Fruit fly (Drosophila melanogaster) whole organism, embryonic: ENCODE results near the gene CG11267.

ENCODE experiments used
- Adf1 ChIP-seq: fragments of 200-800 bp; sonication (Bioruptor generic); IDR thresholded peaks from 2 replicates; pipeline ENCODE4 v1.3.6; 2022; ENCODE audit warnings: missing biosample characterization, missing genetic modification characterization
- Blimp-1 ChIP-seq: fragments of 200-800 bp; sonication (Bioruptor generic); optimal IDR thresholded peaks from 3 replicates; lab custom pipeline; 2018; ENCODE audit warnings: missing biosample characterization, missing genetic modification characterization, mild to moderate bottlenecking, moderate library complexity, missing genetic modification reagents
- CG11504 ChIP-seq: fragments of 200-800 bp; sonication (Bioruptor generic); optimal IDR thresholded peaks from 3 replicates; lab custom pipeline; 2019; ENCODE audit warnings: missing biosample characterization, mild to moderate bottlenecking, missing genetic modification characterization, moderate library complexity
- CG12769 ChIP-seq: fragments of 200-800 bp; sonication (Bioruptor generic); optimal IDR thresholded peaks from 2 replicates; lab custom pipeline; 2019; ENCODE audit warnings: missing biosample characterization, mild to moderate bottlenecking, missing genetic modification characterization, moderate library complexity
- CG14441 ChIP-seq: fragments of 200-800 bp; sonication (Bioruptor generic); IDR thresholded peaks from 2 replicates; pipeline ENCODE4 v1.3.6; 2022; ENCODE audit warnings: missing biosample characterization, missing genetic modification characterization
- CG17359 ChIP-seq: fragments of 200-800 bp; sonication (Bioruptor generic); optimal IDR thresholded peaks from 3 replicates; lab custom pipeline; 2018; ENCODE audit warnings: missing biosample characterization, mild to moderate bottlenecking, missing genetic modification characterization, moderate library complexity
- CG17361 ChIP-seq: fragments of 200-800 bp; sonication (Bioruptor generic); IDR thresholded peaks from 3 replicates; pipeline ENCODE4 v1.3.6; 2022; ENCODE audit warnings: missing biosample characterization, missing genetic modification characterization
- CG3281 ChIP-seq: fragments of 200-800 bp; sonication (Bioruptor generic); optimal IDR thresholded peaks from 3 replicates; lab custom pipeline; 2017; ENCODE audit warnings: missing biosample characterization, mild to moderate bottlenecking, missing genetic modification characterization
- CG34422 ChIP-seq: fragments of 200-800 bp; sonication (Bioruptor generic); IDR thresholded peaks from 3 replicates; pipeline ENCODE4 v1.3.6; 2022; ENCODE audit warnings: missing biosample characterization, missing genetic modification characterization
- CG3995 ChIP-seq: fragments of 200-800 bp; sonication (Bioruptor generic); optimal IDR thresholded peaks from 3 replicates; lab custom pipeline; 2016; ENCODE audit warnings: missing biosample characterization, missing genetic modification characterization
- CG4360 ChIP-seq: fragments of 200-800 bp; sonication (Bioruptor generic); IDR thresholded peaks from 2 replicates; pipeline ENCODE4 v1.3.6; 2022; ENCODE audit warnings: missing biosample characterization, missing genetic modification characterization
- CG4404 ChIP-seq: fragments of 200-800 bp; sonication (Bioruptor generic); IDR thresholded peaks from 2 replicates; pipeline ENCODE4 v1.3.6; 2022; ENCODE audit warnings: missing biosample characterization, missing genetic modification characterization
- CG4617 ChIP-seq: fragments of 200-800 bp; sonication (Bioruptor generic); optimal IDR thresholded peaks from 3 replicates; lab custom pipeline; 2016; ENCODE audit warnings: missing biosample characterization, missing genetic modification characterization, borderline replicate concordance
- CG5180 ChIP-seq: fragments of 200-800 bp; sonication (Bioruptor generic); optimal IDR thresholded peaks from 3 replicates; lab custom pipeline; 2017; ENCODE audit warnings: missing biosample characterization, missing genetic modification characterization, mild to moderate bottlenecking, moderate library complexity, missing genetic modification reagents
- CG6175 ChIP-seq: fragments of 200-800 bp; sonication (Bioruptor generic); IDR thresholded peaks from 3 replicates; pipeline ENCODE4 v1.3.6; 2022; ENCODE audit warnings: missing biosample characterization, missing genetic modification characterization
- CG6683 ChIP-seq: fragments of 200-800 bp; sonication (Bioruptor generic); optimal IDR thresholded peaks from 2 replicates; lab custom pipeline; 2017; ENCODE audit warnings: missing biosample characterization, mild to moderate bottlenecking, missing genetic modification characterization, missing genetic modification reagents
- CG7271 ChIP-seq: fragments of 200-800 bp; sonication (Bioruptor generic); optimal IDR thresholded peaks from 2 replicates; lab custom pipeline; 2018; ENCODE audit warnings: missing biosample characterization, mild to moderate bottlenecking, missing genetic modification characterization, moderate library complexity
- CG8478 ChIP-seq: fragments of >200 bp; optimal IDR thresholded peaks from 2 replicates; lab custom pipeline; 2018
- Deaf1 ChIP-seq: fragments of 200-800 bp; optimal IDR thresholded peaks from 3 replicates; lab custom pipeline; 2019; ENCODE audit warnings: missing biosample characterization, mild to moderate bottlenecking, missing genetic modification characterization, moderate library complexity
- Drgx ChIP-seq: fragments of 200-800 bp; sonication (Bioruptor generic); IDR thresholded peaks from 2 replicates; pipeline ENCODE4 v1.3.6; 2022; ENCODE audit warnings: missing biosample characterization, missing genetic modification characterization
- ERR ChIP-seq: fragments of 200-800 bp; sonication (Bioruptor generic); optimal IDR thresholded peaks from 2 replicates; lab custom pipeline; 2016; ENCODE audit warnings: missing biosample characterization, missing genetic modification characterization
- Jarid2 ChIP-seq: fragments of 200-800 bp; sonication (Bioruptor generic); optimal IDR thresholded peaks from 3 replicates; lab custom pipeline; 2017; ENCODE audit warnings: mild to moderate bottlenecking, missing biosample characterization, missing genetic modification reagents, missing genetic modification characterization
- Med ChIP-seq: fragments of 200-800 bp; sonication (Bioruptor generic); peaks from one replicate; lab custom pipeline; 2016; ENCODE audit warnings: missing biosample characterization, missing genetic modification characterization, mild to moderate bottlenecking, inconsistent platforms, moderate library complexity
- Nf-YB ChIP-seq: fragments of 200-800 bp; sonication (Bioruptor generic); optimal IDR thresholded peaks from 3 replicates; lab custom pipeline; 2019; ENCODE audit warnings: missing biosample characterization, mild to moderate bottlenecking, missing genetic modification characterization, moderate library complexity
- Nf-YC ChIP-seq: fragments of 200-800 bp; optimal IDR thresholded peaks from 3 replicates; lab custom pipeline; 2019; ENCODE audit warnings: missing biosample characterization, mild to moderate bottlenecking, missing genetic modification characterization, moderate library complexity
- NfI ChIP-seq: fragments of 200-800 bp; sonication (Bioruptor generic); optimal IDR thresholded peaks from 3 replicates; lab custom pipeline; 2018; ENCODE audit warnings: missing biosample characterization, mild to moderate bottlenecking, missing genetic modification characterization, moderate library complexity
- Sox102F ChIP-seq: fragments of 200-800 bp; sonication (Bioruptor generic); optimal IDR thresholded peaks from 2 replicates; lab custom pipeline; 2018; ENCODE audit warnings: missing biosample characterization, mild to moderate bottlenecking, missing genetic modification characterization, moderate library complexity
- Sry-β ChIP-seq: fragments of 200-800 bp; sonication (Bioruptor generic); optimal IDR thresholded peaks from 2 replicates; lab custom pipeline; 2018; ENCODE audit warnings: missing biosample characterization, mild to moderate bottlenecking, missing genetic modification characterization, moderate library complexity
- amos ChIP-seq: fragments of 200-800 bp; sonication (Bioruptor generic); IDR thresholded peaks from 2 replicates; pipeline ENCODE4 v1.3.6; 2022; ENCODE audit warnings: missing biosample characterization, missing genetic modification characterization; ENCODE audit not compliant: partially characterized antibody
- ap ChIP-seq: fragments of 200-800 bp; sonication (Bioruptor generic); IDR thresholded peaks from 2 replicates; pipeline ENCODE4 v1.3.6; 2022; ENCODE audit warnings: missing biosample characterization, missing genetic modification characterization
- ara ChIP-seq: fragments of 200-800 bp; sonication (Bioruptor generic); IDR thresholded peaks from 2 replicates; pipeline ENCODE4 v1.3.6; 2022; ENCODE audit warnings: missing biosample characterization, missing genetic modification characterization
- ash1 ChIP-seq: fragments of 200-800 bp; sonication (Bioruptor generic); optimal IDR thresholded peaks from 2 replicates; lab custom pipeline; 2018; ENCODE audit warnings: missing biosample characterization, mild to moderate bottlenecking, missing genetic modification characterization
- bbx ChIP-seq: fragments of 200-800 bp; sonication (Bioruptor generic); IDR thresholded peaks from 2 replicates; pipeline ENCODE4 v1.3.6; 2022; ENCODE audit warnings: missing biosample characterization, missing genetic modification characterization; ENCODE audit not compliant: partially characterized antibody
- bsh ChIP-seq, 2 experiments: fragments of 200-800 bp; sonication (Bioruptor generic); optimal IDR thresholded peaks; 2 replicates each; lab custom pipeline; 2017 to 2018; ENCODE audit warnings: mild to moderate bottlenecking in 2 of 2, missing biosample characterization in 2 of 2, missing genetic modification characterization in 2 of 2, moderate library complexity in 1 of 2
- chinmo ChIP-seq: fragments of 200-800 bp; sonication (Bioruptor generic); IDR thresholded peaks from 4 replicates; pipeline ENCODE4 v1.3.6; 2022; ENCODE audit warnings: missing biosample characterization, missing genetic modification characterization; ENCODE audit not compliant: partially characterized antibody
- chn ChIP-seq: fragments of 200-800 bp; sonication (Bioruptor generic); optimal IDR thresholded peaks from 2 replicates; lab custom pipeline; 2016; ENCODE audit warnings: missing biosample characterization, missing genetic modification characterization
- ci ChIP-seq: fragments of 200-800 bp; sonication (Bioruptor generic); IDR thresholded peaks from 3 replicates; pipeline ENCODE4 v1.3.6; 2022; ENCODE audit warnings: missing biosample characterization, missing genetic modification characterization
- da ChIP-seq: fragments of 200-800 bp; sonication (Bioruptor generic); optimal IDR thresholded peaks from 2 replicates; lab custom pipeline; 2016; ENCODE audit warnings: missing biosample characterization, missing genetic modification characterization
- inv ChIP-seq: fragments of 200-800 bp; sonication (Bioruptor generic); IDR thresholded peaks from 2 replicates; pipeline ENCODE4 v1.3.6; 2022; ENCODE audit warnings: missing biosample characterization, missing genetic modification characterization; ENCODE audit not compliant: partially characterized antibody
- ken ChIP-seq: fragments of 200-800 bp; sonication (Bioruptor generic); IDR thresholded peaks from 3 replicates; pipeline ENCODE4 v1.3.6; 2022; ENCODE audit warnings: missing biosample characterization, missing genetic modification characterization
- kni ChIP-seq: fragments of 200-800 bp; sonication (Bioruptor generic); optimal IDR thresholded peaks from 3 replicates; lab custom pipeline; 2017; ENCODE audit warnings: mild to moderate bottlenecking, missing biosample characterization, missing genetic modification reagents, missing genetic modification characterization
- knrl ChIP-seq: fragments of 200-800 bp; sonication (Bioruptor generic); IDR thresholded peaks from 3 replicates; pipeline ENCODE4 v1.3.6; 2022; ENCODE audit warnings: missing biosample characterization, missing genetic modification characterization; ENCODE audit not compliant: partially characterized antibody
- lov ChIP-seq, 2 experiments: fragments of 200-800 bp in 1 of 2; fragments of >200 bp in 1 of 2; sonication (Bioruptor generic) in 1 of 2; IDR thresholded peaks in 1 of 2; optimal IDR thresholded peaks in 1 of 2; 2 replicates in 1 of 2; 3 replicates in 1 of 2; pipeline versions ENCODE4 v1.3.6 to Lab custom; 2017 to 2022; ENCODE audit warnings: missing biosample characterization in 1 of 2, missing genetic modification characterization in 1 of 2
- nom ChIP-seq: fragments of 200-800 bp; sonication (Bioruptor generic); optimal IDR thresholded peaks from 2 replicates; lab custom pipeline; 2017; ENCODE audit warnings: missing biosample characterization, missing genetic modification characterization, mild to moderate bottlenecking, moderate library complexity, missing genetic modification reagents
- sens ChIP-seq: fragments of 200-800 bp; sonication (Bioruptor generic); peaks from one replicate; lab custom pipeline; 2016; ENCODE audit warnings: missing biosample characterization, missing genetic modification characterization
- vvl ChIP-seq: fragments of 200-800 bp; sonication (Bioruptor generic); IDR thresholded peaks from 2 replicates; pipeline ENCODE4 v1.3.6; 2022; ENCODE audit warnings: missing biosample characterization, missing genetic modification characterization
- zfh2 ChIP-seq: fragments of 200-800 bp; sonication (Bioruptor generic); optimal IDR thresholded peaks from 2 replicates; lab custom pipeline; 2016; ENCODE audit warnings: missing biosample characterization, missing genetic modification characterization

CG11267 gene

DNA sequence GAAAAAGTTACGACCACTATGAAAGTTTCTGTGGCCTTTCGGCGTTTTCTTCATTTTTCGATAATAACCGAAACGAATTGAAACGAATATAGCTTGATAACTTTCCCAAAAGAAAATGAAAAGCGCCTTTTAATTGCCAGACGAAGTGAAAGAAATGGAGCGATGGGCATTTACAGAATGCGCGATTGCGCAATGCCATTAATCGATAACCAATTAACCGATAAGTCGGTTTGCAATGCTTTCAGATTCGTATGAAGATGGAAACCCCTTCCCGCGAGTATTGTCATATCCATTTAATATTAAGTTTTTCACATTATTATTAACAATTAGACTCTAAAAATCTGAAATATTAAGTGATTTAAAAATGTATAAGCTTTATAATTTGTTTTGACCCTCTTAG lies 11.5 kb downstream of the CG11267 start (continued):
- no peak for TF ChIP-seq CG6683 (GFP tag; lab: Kevin White, UChicago)
- no peak for TF ChIP-seq CG14441 (GFP tag; lab: Robert Waterston, UW)

DNA sequence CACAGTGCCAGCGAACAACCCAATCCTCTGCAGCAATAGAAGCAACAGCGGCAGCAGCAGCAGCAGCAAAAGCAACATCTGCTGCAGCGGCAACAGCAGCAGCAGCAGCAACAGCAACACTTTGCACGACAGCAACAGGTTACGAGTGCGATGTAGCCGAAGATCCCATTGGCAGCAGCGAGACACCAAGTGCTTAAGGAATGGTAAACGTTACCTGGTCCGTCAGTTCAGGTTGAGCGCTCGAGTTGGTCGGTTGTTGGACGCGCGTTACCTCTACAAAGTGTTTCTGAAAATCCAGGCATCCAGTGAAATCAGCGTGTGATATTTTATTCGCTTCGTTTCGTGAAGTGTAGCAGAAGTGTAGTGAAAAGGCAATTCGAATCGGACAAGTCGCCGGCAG lies 12.9 kb downstream of the CG11267 start, which contains the start of gene CG17672:
TSS of gene CG17672 (plus strand) at position 223 of the 400 bp plus-strand sequence.
- no peak for TF ChIP-seq zfh2 (GFP tag; lab: Kevin White, UChicago)
- peak; percentile 93 for TF ChIP-seq Deaf1 (tag; lab: Kevin White, UChicago)
- TF ChIP-seq CG34422: 0 out of 3 replicates have a peak, but pooled peaks have one; percentile 27
- TF ChIP-seq CG6175 (GFP tag; lab: Robert Waterston, UW): peak; percentile 40; the same call in 1 of the 3 replicates
- peak; percentile 8 for TF ChIP-seq Nf-YB
- TF ChIP-seq CG4617 (GFP tag; lab: Kevin White, UChicago): no peak
- no peak for TF ChIP-seq CG4404
- 0 out of 2 replicates have a peak, but pooled peaks have one; percentile 41 for TF ChIP-seq ara (GFP tag; lab: Robert Waterston, UW)
- TF ChIP-seq lov (optimal IDR thresholded peaks at IDR 0.05; lab: Kevin White, UChicago): no peak
- 0 out of 3 replicates have a peak, but pooled peaks have one; percentile 40 for TF ChIP-seq lov (GFP tag; IDR thresholded peaks at IDR 0.05; lab: Robert Waterston, UW)
- TF ChIP-seq vvl (GFP tag; lab: Robert Waterston, UW): peak; percentile 45; the same call in 1 of the 2 replicates
- peak; percentile 32 for TF ChIP-seq CG3995 (GFP tag; lab: Kevin White, UChicago)
- no peak for TF ChIP-seq CG4360
- TF ChIP-seq bbx: peak; percentile 50
- TF ChIP-seq ash1 (GFP tag; lab: Kevin White, UChicago): no peak
- TF ChIP-seq CG17359 (tag; lab: Kevin White, UChicago): no peak
- peak; percentile 71 for TF ChIP-seq CG8478 (lab: Kevin White, UChicago)
- peak; percentile 69 for TF ChIP-seq CG11504
- TF ChIP-seq ci (GFP tag; lab: Robert Waterston, UW): peak; percentile 63; the same call in 1 of the 3 replicates
- TF ChIP-seq NfI (GFP tag; lab: Kevin White, UChicago): no peak
- TF ChIP-seq Sox102F (GFP tag; lab: Kevin White, UChicago): no peak
- no peak for TF ChIP-seq da
- TF ChIP-seq sens: peak; percentile 24
- 0 out of 2 replicates have a peak, but pooled peaks have one; percentile 15 for TF ChIP-seq Drgx (GFP tag; lab: Robert Waterston, UW)
- TF ChIP-seq Nf-YC (tag; lab: Kevin White, UChicago): peak; percentile 45
- TF ChIP-seq CG7271 (tag; lab: Kevin White, UChicago): no peak
- no peak for TF ChIP-seq CG17361 (GFP tag; lab: Robert Waterston, UW)
- TF ChIP-seq kni (GFP tag; lab: Kevin White, UChicago): peak; percentile 14
- peak; percentile 22; the same call in 1 of the 3 replicates for TF ChIP-seq knrl (GFP tag; lab: Robert Waterston, UW)
- peak; percentile 23 for TF ChIP-seq CG5180
- TF ChIP-seq CG12769 (tag; lab: Kevin White, UChicago): peak; percentile 67
- no peak for TF ChIP-seq ken (GFP tag; lab: Robert Waterston, UW)
- peak; percentile 22; the same call in 1 of the 2 replicates for TF ChIP-seq Adf1 (GFP tag; lab: Robert Waterston, UW)
- no peak for TF ChIP-seq CG3281 (GFP tag; lab: Kevin White, UChicago)
- peak; percentile 86; the same call in 3 of the 4 replicates for TF ChIP-seq chinmo
- TF ChIP-seq inv (GFP tag; lab: Robert Waterston, UW): 0 out of 2 replicates have a peak, but pooled peaks have one; percentile 14
- no peak for TF ChIP-seq ERR
- TF ChIP-seq Sry-β: no peak
- TF ChIP-seq Blimp-1 (GFP tag; lab: Kevin White, UChicago): peak; percentile 36
- peak; percentile 20; the same call in 1 of the 2 replicates for TF ChIP-seq amos (GFP tag; lab: Robert Waterston, UW)
- peak; percentile 39 for TF ChIP-seq nom (GFP tag; lab: Kevin White, UChicago)
- TF ChIP-seq chn (GFP tag; lab: Kevin White, UChicago): no peak
- TF ChIP-seq bsh (GFP tag; optimal IDR thresholded peaks at IDR 0.05; lab: Kevin White, UChicago): peak in 1 of 2 experiments; percentile 22
- peak; percentile 30 for TF ChIP-seq Med (GFP tag; lab: Kevin White, UChicago)
- no peak for TF ChIP-seq ap
- peak; percentile 69 for TF ChIP-seq Jarid2 (GFP tag; lab: Kevin White, UChicago)
